Fruit fly (Drosophila melanogaster) whole organism, embryonic: ENCODE data around the gene CG31381.

ENCODE experiments used
- BEAF-32 ChIP-seq: fragments of 200-800 bp; sonication (Bioruptor generic); optimal IDR thresholded peaks from 3 replicates; lab custom pipeline; 2017; ENCODE audit warnings: missing biosample characterization, missing genetic modification characterization, mild to moderate bottlenecking, moderate library complexity, missing genetic modification reagents
- C15 ChIP-seq: fragments of 200-800 bp; sonication (Bioruptor generic); IDR thresholded peaks from 3 replicates; pipeline ENCODE4 v1.3.6; 2022; ENCODE audit warnings: missing biosample characterization, missing genetic modification characterization
- CG10274 ChIP-seq: fragments of 200-800 bp; sonication (Bioruptor generic); optimal IDR thresholded peaks from 3 replicates; lab custom pipeline; 2017; ENCODE audit warnings: missing biosample characterization, mild to moderate bottlenecking, missing genetic modification characterization
- CG13894 ChIP-seq: fragments of 200-800 bp; sonication (Bioruptor generic); optimal IDR thresholded peaks from 3 replicates; lab custom pipeline; 2018; ENCODE audit warnings: missing biosample characterization, mild to moderate bottlenecking, missing genetic modification characterization, moderate library complexity
- CG14965 ChIP-seq: fragments of 200-800 bp; sonication (Bioruptor generic); optimal IDR thresholded peaks from 2 replicates; lab custom pipeline; 2016; ENCODE audit warnings: missing biosample characterization, missing genetic modification characterization, borderline replicate concordance
- CG15269 ChIP-seq: fragments of 200-800 bp; sonication (Bioruptor generic); optimal IDR thresholded peaks from 2 replicates; lab custom pipeline; 2018; ENCODE audit warnings: missing biosample characterization, mild to moderate bottlenecking, missing genetic modification characterization, moderate library complexity
- CG16813 ChIP-seq: fragments of 200-800 bp; sonication (Bioruptor generic); IDR thresholded peaks from 3 replicates; pipeline ENCODE4 v1.3.6; 2022; ENCODE audit warnings: missing biosample characterization, missing genetic modification characterization; ENCODE audit not compliant: partially characterized antibody
- CG18262 ChIP-seq: fragments of 200-800 bp; optimal IDR thresholded peaks from 3 replicates; lab custom pipeline; 2019; ENCODE audit warnings: missing biosample characterization, mild to moderate bottlenecking, missing genetic modification characterization, moderate library complexity
- CG3163 ChIP-seq: fragments of 200-800 bp; sonication (Bioruptor generic); optimal IDR thresholded peaks from 3 replicates; lab custom pipeline; 2016; ENCODE audit warnings: missing biosample characterization, missing genetic modification characterization
- CG42726 ChIP-seq: fragments of 200-800 bp; sonication (Bioruptor generic); IDR thresholded peaks from 2 replicates; pipeline ENCODE4 v1.3.6; 2022; ENCODE audit warnings: missing biosample characterization, missing genetic modification characterization; ENCODE audit not compliant: partially characterized antibody
- CG4617 ChIP-seq: fragments of 200-800 bp; sonication (Bioruptor generic); optimal IDR thresholded peaks from 3 replicates; lab custom pipeline; 2016; ENCODE audit warnings: missing biosample characterization, missing genetic modification characterization, borderline replicate concordance
- CG7357 ChIP-seq: fragments of 200-800 bp; sonication (Bioruptor generic); IDR thresholded peaks from 3 replicates; pipeline ENCODE4 v1.3.6; 2022; ENCODE audit warnings: missing biosample characterization, missing genetic modification characterization
- CG7786 ChIP-seq: fragments of 200-800 bp; sonication (Bioruptor generic); optimal IDR thresholded peaks from 2 replicates; lab custom pipeline; 2016; ENCODE audit warnings: missing biosample characterization, missing genetic modification characterization
- CG7928 ChIP-seq: fragments of 200-800 bp; sonication (Bioruptor generic); optimal IDR thresholded peaks from 2 replicates; lab custom pipeline; 2017; ENCODE audit warnings: missing biosample characterization, mild to moderate bottlenecking, missing genetic modification characterization
- CG8089 ChIP-seq: fragments of 200-800 bp; sonication (Bioruptor generic); optimal IDR thresholded peaks from 3 replicates; lab custom pipeline; 2016; ENCODE audit warnings: missing biosample characterization, missing genetic modification characterization
- Dek ChIP-seq: fragments of 200-800 bp; sonication (Bioruptor generic); optimal IDR thresholded peaks from 3 replicates; lab custom pipeline; 2019; ENCODE audit warnings: missing biosample characterization, mild to moderate bottlenecking, missing genetic modification characterization, moderate library complexity
- Dfd ChIP-seq, 2 experiments: fragments of >200 bp; optimal IDR thresholded peaks; 2 replicates each; lab custom pipeline; 2017; ENCODE audit warnings: missing biosample characterization in 2 of 2, missing genetic modification characterization in 2 of 2
- Elba2 ChIP-seq: fragments of 200-800 bp; sonication (Bioruptor generic); optimal IDR thresholded peaks from 3 replicates; lab custom pipeline; 2016; ENCODE audit warnings: missing biosample characterization, missing genetic modification characterization
- Ets65A ChIP-seq: fragments of 200-800 bp; sonication (Bioruptor generic); peaks from one replicate; lab custom pipeline; 2016; ENCODE audit warnings: missing biosample characterization, missing genetic modification characterization
- Hr78 ChIP-seq, 2 experiments: fragments of 200-800 bp in 1 of 2; fragments of >200 bp in 1 of 2; sonication (Bioruptor generic) in 1 of 2; optimal IDR thresholded peaks; 2 replicates each; lab custom pipeline; 2017 to 2019; ENCODE audit warnings: missing biosample characterization in 2 of 2, missing genetic modification characterization in 2 of 2, mild to moderate bottlenecking in 1 of 2, moderate library complexity in 1 of 2
- Jarid2 ChIP-seq: fragments of 200-800 bp; sonication (Bioruptor generic); optimal IDR thresholded peaks from 3 replicates; lab custom pipeline; 2017; ENCODE audit warnings: mild to moderate bottlenecking, missing biosample characterization, missing genetic modification reagents, missing genetic modification characterization
- Mad ChIP-seq: fragments of 200-800 bp; sonication (Bioruptor generic); optimal IDR thresholded peaks from 2 replicates; lab custom pipeline; 2016; ENCODE audit warnings: missing biosample characterization, missing genetic modification characterization
- Med ChIP-seq: fragments of 200-800 bp; sonication (Bioruptor generic); peaks from one replicate; lab custom pipeline; 2016; ENCODE audit warnings: missing biosample characterization, missing genetic modification characterization, mild to moderate bottlenecking, inconsistent platforms, moderate library complexity
- Nf-YC ChIP-seq: fragments of 200-800 bp; optimal IDR thresholded peaks from 3 replicates; lab custom pipeline; 2019; ENCODE audit warnings: missing biosample characterization, mild to moderate bottlenecking, missing genetic modification characterization, moderate library complexity
- Poxn ChIP-seq: fragments of 200-800 bp; sonication (Bioruptor generic); IDR thresholded peaks from 2 replicates; pipeline ENCODE4 v1.3.6; 2022; ENCODE audit warnings: missing biosample characterization, missing genetic modification characterization
- Rfx ChIP-seq: fragments of 200-800 bp; sonication (Bioruptor generic); IDR thresholded peaks from 2 replicates; pipeline ENCODE4 v1.3.6; 2022; ENCODE audit warnings: missing biosample characterization, missing genetic modification characterization
- Spps ChIP-seq: fragments of 200-800 bp; sonication (Bioruptor generic); optimal IDR thresholded peaks from 2 replicates; lab custom pipeline; 2018; ENCODE audit warnings: missing biosample characterization, mild to moderate bottlenecking, missing genetic modification characterization
- Ssrp ChIP-seq: fragments of 200-800 bp; sonication (Bioruptor generic); optimal IDR thresholded peaks from 2 replicates; lab custom pipeline; 2018; ENCODE audit warnings: missing biosample characterization, mild to moderate bottlenecking, missing genetic modification characterization, moderate library complexity
- Tbp ChIP-seq: fragments of >200 bp; optimal IDR thresholded peaks from 2 replicates; lab custom pipeline; 2018; ENCODE audit warnings: missing biosample characterization, missing genetic modification characterization
- Trl ChIP-seq, 3 experiments: fragments of >200 bp in 2 of 3; fragments of 200-800 bp in 1 of 3; sonication (Bioruptor generic) in 1 of 3; optimal IDR thresholded peaks; 2 replicates in 1 of 3; 3 replicates in 2 of 3; lab custom pipeline; 2016 to 2017; ENCODE audit warnings: missing biosample characterization in 1 of 3, missing genetic modification characterization in 1 of 3
- Xrp1 ChIP-seq: fragments of 200-800 bp; sonication (Bioruptor generic); IDR thresholded peaks from 2 replicates; pipeline ENCODE4 v1.3.6; 2022; ENCODE audit warnings: missing biosample characterization, missing genetic modification characterization
- bigmax ChIP-seq: fragments of 200-800 bp; sonication (Bioruptor generic); optimal IDR thresholded peaks from 2 replicates; lab custom pipeline; 2018; ENCODE audit warnings: missing biosample characterization, mild to moderate bottlenecking, missing genetic modification characterization
- cad ChIP-seq: fragments of >200 bp; optimal IDR thresholded peaks from 2 replicates; lab custom pipeline; 2017; ENCODE audit warnings: missing biosample characterization, missing genetic modification characterization
- cas ChIP-seq: fragments of 200-800 bp; sonication (Bioruptor generic); IDR thresholded peaks from 2 replicates; pipeline ENCODE4 v1.3.6; 2022; ENCODE audit warnings: missing biosample characterization, missing genetic modification characterization
- ci ChIP-seq: fragments of 200-800 bp; sonication (Bioruptor generic); IDR thresholded peaks from 3 replicates; pipeline ENCODE4 v1.3.6; 2022; ENCODE audit warnings: missing biosample characterization, missing genetic modification characterization
- danr ChIP-seq: fragments of 200-800 bp; sonication (Bioruptor generic); IDR thresholded peaks from 2 replicates; pipeline ENCODE4 v1.3.6; 2022; ENCODE audit warnings: missing biosample characterization, missing genetic modification characterization
- emc ChIP-seq: fragments of 200-800 bp; sonication (Bioruptor generic); optimal IDR thresholded peaks from 2 replicates; lab custom pipeline; 2016; ENCODE audit warnings: missing biosample characterization, missing genetic modification characterization
- ftz-f1 ChIP-seq: fragments of 200-800 bp; sonication (Bioruptor generic); optimal IDR thresholded peaks from 2 replicates; lab custom pipeline; 2016; ENCODE audit warnings: missing biosample characterization, missing genetic modification characterization
- mld ChIP-seq: fragments of 200-800 bp; sonication (Bioruptor generic); IDR thresholded peaks from 3 replicates; pipeline ENCODE4 v1.3.6; 2022; ENCODE audit warnings: missing biosample characterization, missing genetic modification characterization; ENCODE audit not compliant: partially characterized antibody
- nerfin-2 ChIP-seq: fragments of 200-800 bp; sonication (Bioruptor generic); IDR thresholded peaks from 2 replicates; pipeline ENCODE4 v1.3.6; 2022; ENCODE audit warnings: missing biosample characterization, missing genetic modification characterization; ENCODE audit not compliant: partially characterized antibody
- p53 ChIP-seq: fragments of 200-800 bp; sonication (Bioruptor generic); optimal IDR thresholded peaks from 2 replicates; lab custom pipeline; 2016; ENCODE audit warnings: missing biosample characterization, missing genetic modification characterization
- pfk ChIP-seq: fragments of 200-800 bp; sonication (Bioruptor generic); optimal IDR thresholded peaks from 2 replicates; lab custom pipeline; 2018; ENCODE audit warnings: missing biosample characterization, mild to moderate bottlenecking, missing genetic modification characterization, moderate library complexity
- phol ChIP-seq: fragments of 200-800 bp; sonication (Bioruptor generic); optimal IDR thresholded peaks from 3 replicates; lab custom pipeline; 2018; ENCODE audit warnings: missing biosample characterization, mild to moderate bottlenecking, missing genetic modification characterization, moderate library complexity
- rib ChIP-seq: fragments of 200-800 bp; sonication (Bioruptor generic); IDR thresholded peaks from 2 replicates; pipeline ENCODE4 v1.3.6; 2022; ENCODE audit warnings: missing biosample characterization, missing genetic modification characterization
- run ChIP-seq: fragments of 200-800 bp; sonication (Bioruptor generic); optimal IDR thresholded peaks from 3 replicates; lab custom pipeline; 2018; ENCODE audit warnings: missing biosample characterization, mild to moderate bottlenecking, missing genetic modification characterization
- sc ChIP-seq, 3 experiments: fragments of >200 bp in 2 of 3; fragments of 200-800 bp in 1 of 3; sonication (Bioruptor generic) in 1 of 3; optimal IDR thresholded peaks; 2 replicates in 2 of 3; 3 replicates in 1 of 3; lab custom pipeline; 2017; ENCODE audit warnings: mild to moderate bottlenecking in 1 of 3, missing biosample characterization in 1 of 3, missing genetic modification characterization in 1 of 3, missing genetic modification reagents in 1 of 3
- sqz ChIP-seq: fragments of 200-800 bp; sonication (Bioruptor generic); optimal IDR thresholded peaks from 3 replicates; lab custom pipeline; 2018; ENCODE audit warnings: missing biosample characterization, mild to moderate bottlenecking, missing genetic modification characterization
- ssp ChIP-seq: fragments of 200-800 bp; sonication (Bioruptor generic); IDR thresholded peaks from 2 replicates; pipeline ENCODE4 v1.3.6; 2022; ENCODE audit warnings: missing biosample characterization, missing genetic modification characterization

CG31381 gene

dm6 chr3R:24894419-24895206, 17.8 kb downstream of the CG31381 start, which contains the start of the genes CG31121 and CG11069 (continued):
- TF ChIP-seq Rfx (GFP tag; lab: Robert Waterston, UW) (peak; percentile 46), sqz (GFP tag; lab: Kevin White, UChicago) (peak; percentile 58), Elba2 (peak; percentile 31), phol (tag; lab: Kevin White, UChicago) (peak; percentile 61), pfk (GFP tag; lab: Kevin White, UChicago) (no peak), cad (GFP tag; lab: Kevin White, UChicago) (no peak), CG16813 (GFP tag; lab: Robert Waterston, UW) (0 out of 3 replicates have a peak, but pooled peaks have one; percentile 15), mld (GFP tag; lab: Robert Waterston, UW) (no peak), emc (GFP tag; lab: Kevin White, UChicago) (no peak), Xrp1 (GFP tag; lab: Robert Waterston, UW) (0 out of 2 replicates have a peak, but pooled peaks have one; percentile 5), CG7786 (GFP tag; lab: Kevin White, UChicago) (no peak), ftz-f1 (peak; percentile 67), CG7928 (GFP tag; lab: Kevin White, UChicago) (no peak), ssp (GFP tag; lab: Robert Waterston, UW) (no peak), CG8089 (GFP tag; lab: Kevin White, UChicago) (no peak), Dek (no peak), danr (GFP tag; lab: Robert Waterston, UW) (no peak), run (no peak), C15 (GFP tag; lab: Robert Waterston, UW) (no peak), Mad (GFP tag; lab: Kevin White, UChicago) (no peak), CG14965 (GFP tag; lab: Kevin White, UChicago) (no peak), Ets65A (GFP tag; lab: Kevin White, UChicago) (no peak), p53 (GFP tag; lab: Kevin White, UChicago) (no peak), CG13894 (tag; lab: Kevin White, UChicago) (no peak), Poxn (no peak), bigmax (GFP tag; lab: Kevin White, UChicago) (no peak), nerfin-2 (GFP tag; lab: Robert Waterston, UW) (no peak), Hr78 (GFP tag; optimal IDR thresholded peaks at IDR 0.05; lab: Kevin White, UChicago) (peak in 1 of 2 experiments; percentile 2), CG15269 (tag; lab: Kevin White, UChicago) (no peak), CG7357 (GFP tag; lab: Robert Waterston, UW) (no peak), ci (GFP tag; lab: Robert Waterston, UW) (peak; percentile 15; the same call in 1 of the 3 replicates), Nf-YC (tag; lab: Kevin White, UChicago) (no peak), cas (GFP tag; lab: Robert Waterston, UW) (no peak), Ssrp (tag; lab: Kevin White, UChicago) (no peak), rib (GFP tag; lab: Robert Waterston, UW) (0 out of 2 replicates have a peak, but pooled peaks have one; percentile 19), BEAF-32 (no peak), Spps (tag; lab: Kevin White, UChicago) (no peak), Tbp (no peak), Trl (optimal IDR thresholded peaks at IDR 0.05; lab: Kevin White, UChicago) (peak; percentile 66 to 84), Trl (GFP tag; optimal IDR thresholded peaks at IDR 0.05; lab: Kevin White, UChicago) (no peak), CG42726 (GFP tag; lab: Robert Waterston, UW) (peak; percentile 45; the same call in 1 of the 2 replicates), Jarid2 (GFP tag; lab: Kevin White, UChicago) (peak; percentile 80), Med (GFP tag; lab: Kevin White, UChicago) (peak; percentile 31), CG10274 (GFP tag; lab: Kevin White, UChicago) (no peak), Dfd (GFP tag; optimal IDR thresholded peaks at IDR 0.05; lab: Kevin White, UChicago) (no peak), CG4617 (GFP tag; lab: Kevin White, UChicago) (no peak), sc (optimal IDR thresholded peaks at IDR 0.05; lab: Kevin White, UChicago) (no peak), sc (GFP tag; optimal IDR thresholded peaks at IDR 0.05; lab: Kevin White, UChicago) (no peak), CG3163 (GFP tag; lab: Kevin White, UChicago) (peak; percentile 84), CG18262 (tag; lab: Kevin White, UChicago) (no peak)
